Worm (Caenorhabditis elegans) whole organism, L4/young adult: Measurements from ENCODE around the gene C33G3.5.

Experiments used
- W03F9.2 ChIP-seq: fragments of 150-350 bp; optimal IDR thresholded peaks from 2 replicates; lab custom pipeline; 2014; ENCODE audit warnings: missing biosample characterization, missing genetic modification characterization
- dao-5 ChIP-seq: sonication (generic microtip); optimal IDR thresholded peaks from 2 replicates; lab custom pipeline; 2016; ENCODE audit warnings: missing genotype, missing genetic modification characterization, moderate library complexity, missing compliant biosample characterization
- him-1 ChIP-seq: sonication (generic microtip); optimal IDR thresholded peaks from 2 replicates; lab custom pipeline; 2016; ENCODE audit warnings: missing genotype, missing genetic modification reagents, missing genetic modification characterization, missing compliant biosample characterization

Gene C33G3.5

DNA sequence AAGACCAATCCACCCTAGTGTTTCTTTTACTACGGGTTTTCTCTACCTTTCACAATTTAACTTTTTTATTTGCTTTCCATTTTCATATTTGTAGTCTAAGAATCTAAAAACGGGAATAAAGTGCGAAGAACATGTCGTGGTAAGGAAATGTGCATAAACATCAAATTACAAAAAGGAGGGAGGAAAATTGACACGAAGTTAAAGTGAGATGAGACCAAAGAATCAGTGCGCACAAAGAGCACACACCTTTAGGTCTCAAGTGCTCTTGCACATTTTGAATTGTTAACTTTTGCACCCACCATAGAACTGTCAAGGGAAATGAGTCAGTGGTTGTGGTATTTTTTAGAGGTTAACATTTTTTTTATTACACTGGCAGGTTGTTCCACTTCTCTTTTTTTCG is 48.0 kb downstream of the C33G3.5 start:
- TF ChIP-seq dao-5 (tag; lab: Kevin White, UChicago) (no peak), W03F9.2 (tag; lab: Kevin White, UChicago) (no peak), him-1 (tag; lab: Kevin White, UChicago) (no peak)

- TF ChIP-seq him-1 (tag; lab: Kevin White, UChicago) (no peak), W03F9.2 (tag; lab: Kevin White, UChicago) (no peak), dao-5 (tag; lab: Kevin White, UChicago) (no peak)
Measured at ce11 chrX:14029872-14030271, 48.6 kb downstream of the C33G3.5 start.

DNA sequence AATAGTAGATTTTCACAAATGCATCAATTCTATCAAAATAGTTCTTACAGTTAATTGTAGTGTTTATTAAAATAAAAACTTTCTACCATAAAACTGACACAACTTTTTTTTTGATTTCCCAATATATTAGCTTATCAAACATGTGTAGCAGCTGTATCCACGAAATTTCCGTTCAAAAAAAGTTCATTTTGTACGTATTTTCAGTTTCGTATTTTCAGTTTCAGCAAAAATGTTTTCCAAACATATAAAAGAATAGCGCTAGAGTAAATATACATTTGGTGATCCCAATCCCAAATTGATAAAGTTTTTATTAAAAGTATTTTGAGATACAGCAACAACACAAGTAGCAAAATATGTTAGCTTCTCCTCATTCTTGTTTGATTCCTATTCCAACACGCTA is 49.1 kb downstream of the C33G3.5 start:
- TF ChIP-seq him-1 (tag; lab: Kevin White, UChicago) (no peak), dao-5 (tag; lab: Kevin White, UChicago) (no peak), W03F9.2 (tag; lab: Kevin White, UChicago) (no peak)

DNA sequence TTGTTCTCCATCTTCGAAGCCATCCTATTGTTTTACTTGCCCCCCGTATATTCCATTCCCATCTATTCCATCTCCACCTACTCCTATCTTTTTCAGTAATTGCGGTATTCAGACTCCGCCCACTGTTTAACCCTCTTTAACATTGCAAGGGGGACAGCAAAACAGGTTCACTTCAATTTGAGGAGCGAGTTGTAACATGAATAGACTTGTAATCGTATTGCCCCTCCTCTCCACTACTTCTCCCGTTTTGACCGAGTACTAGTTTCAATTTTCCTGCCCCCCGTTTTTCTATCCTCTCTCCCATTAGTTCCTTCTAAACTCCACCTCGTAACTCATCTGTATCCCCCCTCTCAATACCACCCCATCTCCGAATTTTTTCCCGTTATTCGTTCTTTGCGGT is 50.0 kb downstream of the C33G3.5 start:
- TF ChIP-seq him-1 (tag; lab: Kevin White, UChicago) (no peak), W03F9.2 (tag; lab: Kevin White, UChicago) (no peak), dao-5 (tag; lab: Kevin White, UChicago) (no peak)

ce11 chrX:14026893-14027292 is 51.6 kb downstream of the C33G3.5 start:
- no peak for TF ChIP-seq W03F9.2 (tag; lab: Kevin White, UChicago)
- TF ChIP-seq dao-5 (tag; lab: Kevin White, UChicago), result no peak
- TF ChIP-seq him-1 (tag; lab: Kevin White, UChicago), result no peak
